Worm (Caenorhabditis elegans) whole organism, L3 larva: ENCODE results near the gene nhr-127.

ENCODE experiments used
- ZK546.5 ChIP-seq: sonication (generic microtip); optimal IDR thresholded peaks from 2 replicates; lab custom pipeline; 2017; ENCODE audit warnings: missing biosample characterization, missing genetic modification characterization
- ama-1 ChIP-seq: fragments of 150-350 bp; optimal IDR thresholded peaks from 2 replicates; lab custom pipeline; 2018
- ceh-16 ChIP-seq: sonication (generic microtip); optimal IDR thresholded peaks from 2 replicates; lab custom pipeline; 2017; ENCODE audit warnings: missing biosample characterization, missing genetic modification characterization
- ceh-28 ChIP-seq: fragments of 150-350 bp; optimal IDR thresholded peaks from 2 replicates; lab custom pipeline; 2014; ENCODE audit warnings: missing biosample characterization, missing genetic modification reagents, missing genetic modification characterization
- ceh-9 ChIP-seq: sonication (generic microtip); optimal IDR thresholded peaks from 2 replicates; lab custom pipeline; 2018; ENCODE audit warnings: missing biosample characterization, missing genetic modification characterization
- daf-12 ChIP-seq: fragments of 150-350 bp; optimal IDR thresholded peaks from 2 replicates; lab custom pipeline; 2014; ENCODE audit warnings: missing biosample characterization, missing genetic modification reagents, missing genetic modification characterization
- elt-3 ChIP-seq, 3 experiments: fragments of 150-350 bp in 1 of 3; sonication (generic microtip) in 2 of 3; optimal IDR thresholded peaks; 2 replicates in 2 of 3; 4 replicates in 1 of 3; lab custom pipeline; 2014 to 2017; ENCODE audit warnings: missing biosample characterization in 3 of 3, missing genetic modification characterization in 3 of 3
- fkh-10 ChIP-seq: sonication (generic microtip); optimal IDR thresholded peaks from 2 replicates; lab custom pipeline; 2017; ENCODE audit warnings: missing biosample characterization, missing genetic modification reagents, missing genetic modification characterization
- fkh-2 ChIP-seq: fragments of 150-350 bp; optimal IDR thresholded peaks from 2 replicates; lab custom pipeline; 2014; ENCODE audit warnings: missing biosample characterization, missing genetic modification reagents, missing genetic modification characterization
- fos-1 ChIP-seq: fragments of 150-350 bp; optimal IDR thresholded peaks from 2 replicates; lab custom pipeline; 2014; ENCODE audit warnings: missing biosample characterization, missing genetic modification characterization
- hmg-11 ChIP-seq: sonication (generic microtip); optimal IDR thresholded peaks from 2 replicates; lab custom pipeline; 2016; ENCODE audit warnings: missing genetic modification characterization, missing compliant biosample characterization
- jun-1 ChIP-seq: fragments of 150-350 bp; optimal IDR thresholded peaks from 2 replicates; lab custom pipeline; 2014; ENCODE audit warnings: missing biosample characterization, missing genetic modification reagents, missing genetic modification characterization
- lin-15B ChIP-seq: fragments of 150-350 bp; optimal IDR thresholded peaks from 2 replicates; lab custom pipeline; 2014; ENCODE audit warnings: missing biosample characterization, missing genetic modification characterization
- mdl-1 ChIP-seq: fragments of 150-350 bp; optimal IDR thresholded peaks from 2 replicates; lab custom pipeline; 2014; ENCODE audit warnings: missing biosample characterization, missing genetic modification characterization
- mml-1 ChIP-seq: fragments of 150-350 bp; sonication (generic microtip); optimal IDR thresholded peaks from 3 replicates; lab custom pipeline; 2014; ENCODE audit warnings: missing biosample characterization, missing genetic modification characterization
- nfya-1 ChIP-seq: sonication (generic microtip); optimal IDR thresholded peaks from 2 replicates; lab custom pipeline; 2017; ENCODE audit warnings: missing genetic modification characterization, mild to moderate bottlenecking, missing compliant biosample characterization, antibody characterized with exemption, moderate library complexity; ENCODE audit not compliant: insufficient read depth
- nhr-12 ChIP-seq: fragments of 150-350 bp; optimal IDR thresholded peaks from 2 replicates; lab custom pipeline; 2014; ENCODE audit warnings: missing biosample characterization, missing genetic modification characterization
- nhr-23 ChIP-seq: fragments of 150-350 bp; optimal IDR thresholded peaks from 2 replicates; lab custom pipeline; 2014; ENCODE audit warnings: missing biosample characterization, missing genetic modification reagents, missing genetic modification characterization
- nhr-237 ChIP-seq: fragments of 150-350 bp; optimal IDR thresholded peaks from 2 replicates; lab custom pipeline; 2014; ENCODE audit warnings: missing biosample characterization, missing genetic modification characterization
- nhr-25 ChIP-seq: sonication (generic microtip); optimal IDR thresholded peaks from 2 replicates; lab custom pipeline; 2017; ENCODE audit warnings: missing biosample characterization, missing genetic modification characterization
- nhr-28 ChIP-seq: fragments of 150-350 bp; optimal IDR thresholded peaks from 2 replicates; lab custom pipeline; 2014; ENCODE audit warnings: missing biosample characterization, missing genetic modification characterization
- nhr-43 ChIP-seq: sonication (generic microtip); optimal IDR thresholded peaks from 2 replicates; lab custom pipeline; 2016; ENCODE audit warnings: mild to moderate bottlenecking, missing genetic modification characterization, missing compliant biosample characterization; ENCODE audit not compliant: poor library complexity, severe bottlenecking
- nhr-67 ChIP-seq: fragments of 150-350 bp; optimal IDR thresholded peaks from 2 replicates; lab custom pipeline; 2014; ENCODE audit warnings: missing biosample characterization, missing genetic modification characterization
- pha-4 ChIP-seq: fragments of 150-350 bp; optimal IDR thresholded peaks from 2 replicates; lab custom pipeline; 2014; ENCODE audit warnings: missing biosample characterization, missing genetic modification reagents, missing genetic modification characterization
- pqm-1 ChIP-seq: fragments of 150-350 bp; optimal IDR thresholded peaks from 2 replicates; lab custom pipeline; 2017; ENCODE audit warnings: missing biosample characterization, missing genetic modification characterization, inconsistent platforms
- tbx-2 ChIP-seq: sonication (generic microtip); optimal IDR thresholded peaks from 2 replicates; lab custom pipeline; 2016; ENCODE audit warnings: mild to moderate bottlenecking, missing genetic modification characterization, missing compliant biosample characterization
- unc-39 ChIP-seq: sonication (generic microtip); optimal IDR thresholded peaks from 4 replicates; lab custom pipeline; 2017; ENCODE audit warnings: missing biosample characterization, missing genetic modification characterization
- unc-62 ChIP-seq: fragments of 150-350 bp; sonication (generic microtip); optimal IDR thresholded peaks from 4 replicates; lab custom pipeline; 2014; ENCODE audit warnings: missing biosample characterization, missing genetic modification reagents, missing genetic modification characterization
- zag-1 ChIP-seq: fragments of 150-350 bp; optimal IDR thresholded peaks from 2 replicates; lab custom pipeline; 2014; ENCODE audit warnings: missing biosample characterization, missing genetic modification characterization
- ztf-11 ChIP-seq: fragments of 150-350 bp; optimal IDR thresholded peaks from 2 replicates; lab custom pipeline; 2014; ENCODE audit warnings: missing biosample characterization, missing genetic modification characterization

The nhr-127 gene

DNA sequence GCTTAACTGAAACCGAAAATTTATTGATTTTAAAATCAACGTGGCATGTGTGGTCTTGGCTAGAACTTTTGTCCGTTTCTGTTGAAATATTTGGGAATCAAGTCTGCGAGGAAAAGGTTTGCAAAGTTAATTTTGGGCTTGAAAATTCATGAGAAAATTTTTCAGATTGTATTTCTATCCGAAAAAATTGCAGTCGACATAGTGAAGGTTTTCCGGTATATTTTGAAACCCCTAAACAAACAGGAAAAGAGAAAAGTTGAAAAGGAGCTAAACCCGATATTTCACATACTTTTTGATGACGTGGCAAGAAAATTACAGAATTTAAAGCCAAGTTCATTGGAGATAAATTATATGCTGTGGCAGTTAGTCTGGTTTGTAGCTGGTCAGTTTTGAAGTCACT, at the start of gene nhr-127:
nhr-127 (plus strand) TSS at position 301 of the 400 bp plus-strand sequence.
- TF ChIP-seq nhr-23, result no peak
- TF ChIP-seq nhr-28 (tag; lab: Kevin White, UChicago), result no peak
- TF ChIP-seq jun-1, result no peak
- no peak for TF ChIP-seq ama-1 (lab: Kevin White, UChicago)
- TF ChIP-seq nhr-25 (tag; lab: Kevin White, UChicago), result no peak
- no peak for TF ChIP-seq ceh-16 (tag; lab: Kevin White, UChicago)
- TF ChIP-seq unc-39 (tag; lab: Kevin White, UChicago), result no peak

- TF ChIP-seq ceh-9 (tag; lab: Kevin White, UChicago) (no peak), lin-15B (tag; lab: Kevin White, UChicago) (no peak), elt-3 (tag; optimal IDR thresholded peaks at IDR 0.05; lab: Kevin White, UChicago) (no peak), zag-1 (no peak), ztf-11 (tag; lab: Kevin White, UChicago) (no peak), fkh-2 (tag; lab: Kevin White, UChicago) (no peak), hmg-11 (tag; lab: Kevin White, UChicago) (no peak), ZK546.5 (tag; lab: Kevin White, UChicago) (no peak), fkh-10 (GFP tag; lab: Kevin White, UChicago) (no peak)
- TF ChIP-seq, all 47 proteins: peak for 0
These were observed 49.4 kb upstream of the nhr-127 start, which contains the start of gene F11A5.16 for ce11 chrV:16210257-16211002. Gene F11A5.16 (plus strand): TSS chrV:16210952.

- TF ChIP-seq unc-62 (GFP tag; lab: Kevin White, UChicago), result no peak
- TF ChIP-seq mml-1 (tag; lab: Kevin White, UChicago), result no peak
- no peak for TF ChIP-seq nhr-12 (tag; lab: Kevin White, UChicago)
- TF ChIP-seq nhr-43 (tag; lab: Kevin White, UChicago), result peak; percentile 26
These were observed 48.1 kb upstream of the nhr-127 start for ce11 chrV:16211713-16212112.

ce11 chrV:16213323-16213722, 46.5 kb upstream of the nhr-127 start:
- TF ChIP-seq nhr-43 (tag; lab: Kevin White, UChicago) (peak; percentile 93), nhr-237 (tag; lab: Kevin White, UChicago) (no peak), nhr-25 (tag; lab: Kevin White, UChicago) (peak; percentile 14), nfya-1 (no peak), pha-4 (tag; lab: Kevin White, UChicago) (no peak), nhr-23 (peak; percentile 39), elt-3 (tag; optimal IDR thresholded peaks at IDR 0.05; lab: Kevin White, UChicago) (peak in 2 of 3 experiments; percentile 26 to 43)

DNA sequence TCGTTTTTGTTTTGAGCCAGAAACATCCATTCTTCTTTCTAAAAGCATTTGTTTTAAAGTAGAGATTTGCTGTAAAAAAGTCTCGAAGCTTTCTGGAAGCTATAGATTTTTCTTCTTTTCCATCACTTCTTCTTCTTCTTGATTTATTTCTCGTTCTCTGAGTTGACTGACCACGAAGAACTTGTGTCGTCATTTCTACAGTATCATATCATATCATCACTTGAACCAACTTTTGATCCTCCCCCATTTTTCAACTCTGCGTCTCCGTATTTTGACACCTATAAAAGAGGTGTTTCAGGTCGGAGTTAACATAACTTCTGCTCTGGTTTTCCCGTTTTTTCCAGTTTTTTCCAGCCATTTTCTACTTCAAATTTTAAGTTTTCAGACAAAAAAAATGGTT, 45.3 kb upstream of the nhr-127 start, which contains the start of gene F11A5.9:
F11A5.9 (plus strand) TSS at position 386 of the 400 bp plus-strand sequence.
- TF ChIP-seq pqm-1 (tag; lab: Kevin White, UChicago), result no peak
- no peak for TF ChIP-seq fkh-10 (GFP tag; lab: Kevin White, UChicago)
- TF ChIP-seq mdl-1 (tag; lab: Kevin White, UChicago), result no peak

ce11 chrV:16218522-16218921, 41.3 kb upstream of the nhr-127 start, which contains the start of gene F11A5.15:
Gene F11A5.15 (minus strand): TSS chrV:16218622.
- TF ChIP-seq tbx-2 (tag; lab: Kevin White, UChicago) (no peak), ama-1 (lab: Kevin White, UChicago) (no peak), fos-1 (no peak), mml-1 (tag; lab: Kevin White, UChicago) (no peak), zag-1 (no peak), ceh-28 (no peak), nhr-67 (tag; lab: Kevin White, UChicago) (no peak), daf-12 (tag; lab: Kevin White, UChicago) (no peak), nhr-28 (tag; lab: Kevin White, UChicago) (no peak)
